Fruit fly (Drosophila melanogaster) whole organism, wandering third instar larva: Measurements from ENCODE around the gene osp.

Experiments
- Abd-B ChIP-seq: fragments of >200 bp; optimal IDR thresholded peaks from 2 replicates; lab custom pipeline; 2017; ENCODE audit warnings: missing biosample characterization, missing genetic modification characterization
- CG32264 ChIP-seq: fragments of 200-800 bp; sonication (Bioruptor generic); optimal IDR thresholded peaks from 2 replicates; lab custom pipeline; 2016; ENCODE audit warnings: missing biosample characterization, missing genetic modification characterization
- CG9705 ChIP-seq: fragments of 200-800 bp; sonication (Bioruptor generic); optimal IDR thresholded peaks from 2 replicates; lab custom pipeline; 2018; ENCODE audit warnings: missing biosample characterization, mild to moderate bottlenecking, missing genetic modification characterization
- CrebA ChIP-seq: fragments of 200-800 bp; sonication (Bioruptor generic); optimal IDR thresholded peaks from 2 replicates; lab custom pipeline; 2016; ENCODE audit warnings: missing biosample characterization, mild to moderate bottlenecking, missing genetic modification characterization, borderline replicate concordance
- Dfd ChIP-seq: fragments of >200 bp; optimal IDR thresholded peaks from 2 replicates; lab custom pipeline; 2017; ENCODE audit warnings: missing biosample characterization, missing genetic modification characterization
- Dif ChIP-seq: fragments of 200-275, 200-300 bp; sonication (Bioruptor generic); optimal IDR thresholded peaks from 2 replicates; lab custom pipeline; 2018; ENCODE audit warnings: missing biosample characterization, missing genetic modification characterization; ENCODE audit not compliant: partially characterized antibody
- GATAd ChIP-seq: sonication (Bioruptor generic); optimal IDR thresholded peaks from 2 replicates; lab custom pipeline; 2016; ENCODE audit warnings: missing biosample characterization, missing genetic modification characterization
- HLH106 ChIP-seq: fragments of 200-800 bp; optimal IDR thresholded peaks from 3 replicates; lab custom pipeline; 2019; ENCODE audit warnings: missing biosample characterization, mild to moderate bottlenecking, missing genetic modification characterization, moderate library complexity
- Hnf4 ChIP-seq: fragments of 200-800 bp; sonication (Bioruptor generic); optimal IDR thresholded peaks from 2 replicates; lab custom pipeline; 2016; ENCODE audit warnings: missing biosample characterization, mild to moderate bottlenecking, missing genetic modification characterization
- Hr78 ChIP-seq: fragments of >200 bp; optimal IDR thresholded peaks from 2 replicates; lab custom pipeline; 2017; ENCODE audit warnings: missing biosample characterization, missing genetic modification characterization
- Hr83 ChIP-seq: fragments of 200-300 bp; sonication (Bioruptor generic); optimal IDR thresholded peaks from 2 replicates; lab custom pipeline; 2016; ENCODE audit warnings: missing biosample characterization, mild to moderate bottlenecking, missing genetic modification characterization, moderate library complexity; ENCODE audit not compliant: poor library complexity, severe bottlenecking
- Jra ChIP-seq: sonication (Bioruptor generic); optimal IDR thresholded peaks from 2 replicates; lab custom pipeline; 2016; ENCODE audit warnings: missing biosample characterization, missing genetic modification characterization
- Mio ChIP-seq: sonication (Bioruptor generic); optimal IDR thresholded peaks from 2 replicates; lab custom pipeline; 2016; ENCODE audit warnings: missing biosample characterization, missing genetic modification characterization
- Myc ChIP-seq: fragments of >200 bp; optimal IDR thresholded peaks from 2 replicates; lab custom pipeline; 2017
- N ChIP-seq: fragments of >200 bp; optimal IDR thresholded peaks from 2 replicates; lab custom pipeline; 2018; ENCODE audit warnings: missing biosample characterization, missing external identifiers, missing genetic modification characterization
- OdsH ChIP-seq: fragments of 200-800 bp; sonication (Bioruptor generic); optimal IDR thresholded peaks from 2 replicates; lab custom pipeline; 2016; ENCODE audit warnings: missing biosample characterization, mild to moderate bottlenecking, missing genetic modification characterization
- Rel ChIP-seq, 2 experiments: fragments of 200-800 bp; sonication (Bioruptor generic) in 1 of 2; optimal IDR thresholded peaks; 2 replicates in 1 of 2; 3 replicates in 1 of 2; lab custom pipeline; 2016 to 2019; ENCODE audit warnings: mild to moderate bottlenecking in 2 of 2, missing biosample characterization in 2 of 2, missing genetic modification characterization in 2 of 2, moderate library complexity in 1 of 2
- Sp1 ChIP-seq: fragments of 200-800 bp; sonication (Bioruptor generic); optimal IDR thresholded peaks from 3 replicates; lab custom pipeline; 2019; ENCODE audit warnings: missing biosample characterization, mild to moderate bottlenecking, missing genetic modification characterization, moderate library complexity
- Vsx2 ChIP-seq: fragments of 200-300, 225-300 bp; sonication (Bioruptor generic); optimal IDR thresholded peaks from 2 replicates; lab custom pipeline; 2018; ENCODE audit warnings: missing biosample characterization, missing genetic modification characterization; ENCODE audit not compliant: partially characterized antibody
- br ChIP-seq: fragments of 200-800 bp; sonication (Bioruptor generic); optimal IDR thresholded peaks from 2 replicates; lab custom pipeline; 2016; ENCODE audit warnings: missing biosample characterization, missing genetic modification characterization
- brk ChIP-seq: fragments of 200-800 bp; sonication (Bioruptor generic); optimal IDR thresholded peaks from 2 replicates; lab custom pipeline; 2016; ENCODE audit warnings: missing biosample characterization, mild to moderate bottlenecking, missing genetic modification characterization
- dl ChIP-seq, 2 experiments: fragments of 175-275, 200-275 bp in 1 of 2; fragments of 200-275 bp in 1 of 2; sonication (Bioruptor generic); optimal IDR thresholded peaks; lab custom pipeline; 2018; ENCODE audit warnings: mild to moderate bottlenecking in 2 of 2, missing biosample characterization in 2 of 2, missing genetic modification characterization in 2 of 2, moderate library complexity in 2 of 2; ENCODE audit not compliant: partially characterized antibody in 2 of 2, insufficient read depth in 1 of 2
- dmrt93B ChIP-seq: fragments of 200-800 bp; sonication (Bioruptor generic); optimal IDR thresholded peaks from 2 replicates; lab custom pipeline; 2018; ENCODE audit warnings: missing biosample characterization, mild to moderate bottlenecking, missing genetic modification characterization
- dsf ChIP-seq: sonication (Bioruptor generic); optimal IDR thresholded peaks from 2 replicates; lab custom pipeline; 2016; ENCODE audit warnings: missing biosample characterization, missing genetic modification characterization, borderline replicate concordance
- ey ChIP-seq: fragments of 200-800 bp; sonication (Bioruptor generic); optimal IDR thresholded peaks from 2 replicates; lab custom pipeline; 2016; ENCODE audit warnings: missing biosample characterization, missing genetic modification characterization
- foxo ChIP-seq, 2 experiments: fragments of 200-800 bp; sonication (Bioruptor generic); optimal IDR thresholded peaks; 2 replicates in 1 of 2; 3 replicates in 1 of 2; lab custom pipeline; 2016 to 2017; ENCODE audit warnings: missing biosample characterization in 2 of 2, missing genetic modification characterization in 2 of 2
- fru ChIP-seq: fragments of 200-800 bp; sonication (Bioruptor generic); optimal IDR thresholded peaks from 3 replicates; lab custom pipeline; 2016; ENCODE audit warnings: missing biosample characterization, mild to moderate bottlenecking, missing genetic modification characterization
- h ChIP-seq: fragments of 200-800 bp; sonication (Bioruptor generic); optimal IDR thresholded peaks from 3 replicates; lab custom pipeline; 2016; ENCODE audit warnings: missing biosample characterization, mild to moderate bottlenecking, missing genetic modification characterization
- jim ChIP-seq: fragments of 175-275, 200-325 bp; sonication (Bioruptor generic); optimal IDR thresholded peaks from 2 replicates; lab custom pipeline; 2016; ENCODE audit warnings: missing biosample characterization, mild to moderate bottlenecking, missing genetic modification characterization
- lola ChIP-seq: fragments of >200 bp; optimal IDR thresholded peaks from 2 replicates; lab custom pipeline; 2017; ENCODE audit warnings: missing biosample characterization, missing genetic modification characterization
- pan ChIP-seq: fragments of >200 bp; optimal IDR thresholded peaks from 2 replicates; lab custom pipeline; 2017
- psq ChIP-seq: fragments of 200-800 bp; sonication (Bioruptor generic); optimal IDR thresholded peaks from 3 replicates; lab custom pipeline; 2017; ENCODE audit warnings: missing biosample characterization, mild to moderate bottlenecking, missing genetic modification characterization, moderate library complexity
- rgr ChIP-seq: fragments of 200-800 bp; sonication (Bioruptor generic); optimal IDR thresholded peaks from 3 replicates; lab custom pipeline; 2016; ENCODE audit warnings: missing biosample characterization, mild to moderate bottlenecking, missing genetic modification characterization
- sage ChIP-seq: fragments of 200-800 bp; sonication (Bioruptor generic); optimal IDR thresholded peaks from 2 replicates; lab custom pipeline; 2016; ENCODE audit warnings: missing biosample characterization, mild to moderate bottlenecking, missing genetic modification characterization
- sv ChIP-seq: fragments of 200-800 bp; sonication (Bioruptor generic); optimal IDR thresholded peaks from 3 replicates; lab custom pipeline; 2016; ENCODE audit warnings: missing biosample characterization, missing genetic modification characterization
- tai ChIP-seq: sonication (Bioruptor generic); optimal IDR thresholded peaks from 2 replicates; lab custom pipeline; 2016; ENCODE audit warnings: missing biosample characterization, missing genetic modification characterization
- usp ChIP-seq: fragments of >200 bp; optimal IDR thresholded peaks from 2 replicates; lab custom pipeline; 2017; ENCODE audit warnings: missing biosample characterization, missing genetic modification characterization
- woc ChIP-seq: sonication (Bioruptor generic); optimal IDR thresholded peaks from 2 replicates; lab custom pipeline; 2016; ENCODE audit warnings: missing biosample characterization, mild to moderate bottlenecking, missing genetic modification characterization

osp gene

DNA sequence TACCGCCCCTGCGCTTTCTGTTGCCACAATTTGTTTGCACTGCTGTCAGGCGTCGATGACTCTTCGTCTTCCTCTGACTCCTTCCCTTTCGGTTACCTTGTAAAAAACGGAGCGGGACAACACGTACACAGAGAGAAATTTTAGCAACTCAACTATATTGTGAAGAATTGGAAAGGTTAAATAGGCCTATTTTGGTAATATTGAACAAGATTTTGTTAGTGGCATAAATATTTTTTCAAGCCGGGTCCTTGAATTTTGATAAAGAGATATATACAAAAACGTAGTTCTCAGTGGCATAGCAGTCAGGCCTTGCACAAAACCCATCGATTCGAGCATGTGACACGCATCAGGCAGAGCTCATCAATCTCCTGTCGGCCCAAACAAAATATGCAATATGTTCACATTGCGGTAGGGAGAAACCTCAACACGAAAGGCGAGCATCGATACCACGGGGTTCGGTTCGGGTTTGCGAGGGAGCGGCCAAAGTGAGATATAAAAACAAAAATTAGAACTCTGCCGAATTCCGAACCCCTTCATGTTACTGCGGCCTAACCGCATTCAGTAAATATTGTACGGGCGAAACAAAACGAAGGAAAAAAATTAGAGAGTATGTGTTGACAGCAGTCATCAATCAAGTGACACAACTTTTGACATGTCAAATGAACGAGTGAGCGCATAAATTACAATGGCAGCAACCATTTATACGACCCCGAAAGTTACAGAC is 135.1 kb downstream of the osp start (continued):
- no peak for TF ChIP-seq Dfd (GFP tag; lab: Kevin White, UChicago)
- TF ChIP-seq dsf, result peak; percentile 7
- TF ChIP-seq, all 38 proteins: peak for 24

DNA sequence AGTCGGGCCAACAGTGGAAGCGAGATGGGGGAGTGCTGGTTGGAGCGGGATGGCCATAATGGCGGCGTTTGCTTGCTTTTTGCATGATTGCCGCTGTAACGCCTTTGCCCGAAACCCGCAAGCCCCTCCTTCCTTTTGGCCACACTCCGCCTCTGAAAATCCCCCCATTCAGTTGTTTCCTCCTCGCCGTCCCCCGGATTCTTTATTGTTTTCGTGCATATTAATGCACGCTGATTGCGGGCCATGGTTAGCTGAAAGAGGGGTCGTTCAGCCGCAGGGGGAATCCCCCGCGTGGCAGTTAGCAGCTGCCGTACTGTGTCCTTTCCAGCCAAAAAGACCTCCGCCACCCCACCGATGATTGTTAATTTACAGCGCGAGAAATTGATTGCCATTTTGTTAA is 136.3 kb downstream of the osp start:
- TF ChIP-seq fru (GFP tag; lab: Kevin White, UChicago) (peak; percentile 54), Rel (GFP tag; optimal IDR thresholded peaks at IDR 0.05; lab: Kevin White, UChicago) (no peak), Rel (tag; optimal IDR thresholded peaks at IDR 0.05; lab: Kevin White, UChicago) (peak; percentile 92), ey (GFP tag; lab: Kevin White, UChicago) (peak; percentile 9), Myc (no peak)

DNA sequence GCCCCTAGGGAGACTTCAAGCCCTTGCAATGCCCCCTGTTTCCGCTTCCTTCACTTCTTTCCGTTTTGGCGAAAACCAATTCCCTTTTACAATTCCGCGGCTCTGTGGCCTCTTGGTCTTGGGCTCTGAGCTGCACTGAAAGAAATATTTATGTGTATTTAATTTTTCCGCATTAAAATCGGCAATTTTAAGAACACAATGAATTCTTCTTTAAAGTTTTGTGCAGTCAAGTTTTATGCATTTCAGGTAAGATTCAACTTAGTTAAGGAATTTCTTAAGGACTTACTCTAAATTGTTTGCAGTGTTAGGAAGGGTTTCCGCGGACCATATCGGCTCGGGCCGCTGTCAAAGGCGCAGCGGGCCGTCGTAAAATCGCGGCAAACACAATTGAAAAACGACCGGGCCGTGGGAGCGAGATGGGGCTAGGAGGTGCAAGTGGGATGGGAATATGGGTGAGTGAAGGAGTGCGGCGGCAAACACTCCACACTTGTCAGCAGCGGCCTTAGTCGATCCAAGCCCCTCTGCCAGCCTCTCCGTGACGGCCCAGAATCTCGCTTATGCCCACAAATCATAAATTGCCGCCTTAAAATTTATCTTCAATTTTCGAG is 136.9 kb downstream of the osp start:
- TF ChIP-seq usp, result no peak
- peak; percentile 22 for TF ChIP-seq sv (GFP tag; lab: Kevin White, UChicago)
- TF ChIP-seq dmrt93B (GFP tag; lab: Kevin White, UChicago), result peak; percentile 84
- TF ChIP-seq Mio (GFP tag; lab: Kevin White, UChicago), result peak; percentile 65
- no peak for TF ChIP-seq lola (GFP tag; lab: Kevin White, UChicago)
- TF ChIP-seq Jra (GFP tag; lab: Kevin White, UChicago), result peak; percentile 88
- peak; percentile 92 for TF ChIP-seq sage (GFP tag; lab: Kevin White, UChicago)
- no peak for TF ChIP-seq Abd-B (GFP tag; lab: Kevin White, UChicago)
- TF ChIP-seq rgr, result peak; percentile 93
- peak; percentile 93 for TF ChIP-seq Sp1 (GFP tag; lab: Kevin White, UChicago)
- TF ChIP-seq foxo (GFP tag; optimal IDR thresholded peaks at IDR 0.05; lab: Kevin White, UChicago), result peak; percentile 27 to 86
- TF ChIP-seq Rel (GFP tag; optimal IDR thresholded peaks at IDR 0.05; lab: Kevin White, UChicago), result peak; percentile 90
- TF ChIP-seq Rel (tag; optimal IDR thresholded peaks at IDR 0.05; lab: Kevin White, UChicago), result peak; percentile 60
- TF ChIP-seq br (GFP tag; lab: Kevin White, UChicago), result peak; percentile 94
- no peak for TF ChIP-seq N (GFP tag; lab: Kevin White, UChicago)
- TF ChIP-seq dsf, result peak; percentile 69
- peak; percentile 42 for TF ChIP-seq CrebA (GFP tag; lab: Kevin White, UChicago)
- TF ChIP-seq Dif, result no peak
- TF ChIP-seq CG9705 (GFP tag; lab: Kevin White, UChicago), result peak; percentile 88
- TF ChIP-seq woc (GFP tag; lab: Kevin White, UChicago), result peak; percentile 90
- peak; percentile 92 for TF ChIP-seq OdsH (GFP tag; lab: Kevin White, UChicago)
- no peak for TF ChIP-seq Myc
- no peak for TF ChIP-seq Hr83 (GFP tag; lab: Kevin White, UChicago)
- TF ChIP-seq GATAd (GFP tag; lab: Kevin White, UChicago), result peak; percentile 29
- peak; percentile 86 for TF ChIP-seq psq (GFP tag; lab: Kevin White, UChicago)
- peak; percentile 86 for TF ChIP-seq tai (GFP tag; lab: Kevin White, UChicago)
- peak; percentile 94 for TF ChIP-seq HLH106 (tag; lab: Kevin White, UChicago)
- no peak for TF ChIP-seq jim (GFP tag; lab: Kevin White, UChicago)
- no peak for TF ChIP-seq Vsx2
- no peak for TF ChIP-seq pan (lab: Kevin White, UChicago)
- peak; percentile 94 for TF ChIP-seq Hnf4 (GFP tag; lab: Kevin White, UChicago)
- TF ChIP-seq dl (GFP tag; optimal IDR thresholded peaks at IDR 0.05; lab: Kevin White, UChicago; ENCODE audit: insufficient read depth in 1 of 2, partially characterized antibody in 2 of 2), result no peak
- TF ChIP-seq fru (GFP tag; lab: Kevin White, UChicago), result peak; percentile 95
- peak; percentile 95 for TF ChIP-seq h (GFP tag; lab: Kevin White, UChicago)
- TF ChIP-seq Hr78, result no peak
- peak; percentile 89 for TF ChIP-seq brk (GFP tag; lab: Kevin White, UChicago)
- no peak for TF ChIP-seq Dfd (GFP tag; lab: Kevin White, UChicago)
- peak; percentile 93 for TF ChIP-seq ey (GFP tag; lab: Kevin White, UChicago)
- peak; percentile 91 for TF ChIP-seq CG32264 (GFP tag; lab: Kevin White, UChicago)
